Fruit fly (Drosophila melanogaster): ENCODE measurements around the gene CG33127.

DNA sequence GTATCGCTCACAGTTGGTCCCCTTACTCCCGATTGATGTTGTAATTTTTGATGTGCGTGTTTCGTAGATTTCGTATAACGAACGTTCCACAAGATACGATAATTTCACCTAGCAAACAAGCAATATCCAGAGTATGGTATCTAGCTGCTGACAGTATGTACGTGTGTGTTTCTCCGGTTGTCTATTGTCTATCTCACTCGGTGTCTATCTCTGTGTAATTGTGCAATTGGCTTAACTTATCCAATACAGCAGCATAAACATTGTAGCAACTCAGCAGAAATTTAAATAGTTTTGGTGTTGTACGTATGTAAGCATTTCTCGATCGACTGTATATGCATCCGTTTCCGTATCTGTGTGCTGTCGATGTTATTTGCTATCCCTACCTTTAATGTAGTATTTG is 24.9 kb downstream of the CG33127 start:
- TF ChIP-seq CG7045 (GFP tag; optimal IDR thresholded peaks at IDR 0.05) (no peak), CG5204 (GFP tag; optimal IDR thresholded peaks at IDR 0.05) (no peak)
